Worm (Caenorhabditis elegans): ENCODE measurements around the gene rps-18.

The rps-18 gene

ce11 chrIV:14868560-14868959 is 43.1 kb downstream of the rps-18 start:
- no peak for TF ChIP-seq unc-62 (GFP tag; optimal IDR thresholded peaks at IDR 0.05)
- no peak for TF ChIP-seq ceh-82 (tag; optimal IDR thresholded peaks at IDR 0.05)
- TF ChIP-seq skn-1 (tag; optimal IDR thresholded peaks at IDR 0.05) = no peak
- no peak for TF ChIP-seq lsy-2 (tag; optimal IDR thresholded peaks at IDR 0.05)
- TF ChIP-seq lin-39 (tag; optimal IDR thresholded peaks at IDR 0.05) = no peak
- TF ChIP-seq R02D3.7 (tag; optimal IDR thresholded peaks at IDR 0.05) = no peak
- no peak for TF ChIP-seq crh-2 (tag; optimal IDR thresholded peaks at IDR 0.05)
- TF ChIP-seq egl-27 (tag; optimal IDR thresholded peaks at IDR 0.05) = no peak
- TF ChIP-seq nhr-25 (tag; optimal IDR thresholded peaks at IDR 0.05) = no peak
- no peak for TF ChIP-seq mdl-1 (tag; optimal IDR thresholded peaks at IDR 0.05)
- no peak for TF ChIP-seq fos-1 (tag; optimal IDR thresholded peaks at IDR 0.05)
- TF ChIP-seq nhr-129 (tag; optimal IDR thresholded peaks at IDR 0.05) = no peak
- no peak for TF ChIP-seq sem-4 (tag; optimal IDR thresholded peaks at IDR 0.05)
- no peak for TF ChIP-seq Y55F3AM.14 (GFP tag; optimal IDR thresholded peaks at IDR 0.05)
- no peak for TF ChIP-seq elt-1 (tag; optimal IDR thresholded peaks at IDR 0.05)
- no peak for TF ChIP-seq ama-1 (optimal IDR thresholded peaks at IDR 0.05)
- TF ChIP-seq sma-3 (GFP tag; optimal IDR thresholded peaks at IDR 0.05) = no peak
- no peak for TF ChIP-seq dmd-4 (tag; optimal IDR thresholded peaks at IDR 0.05)
- no peak for TF ChIP-seq F13H6.1 (tag; optimal IDR thresholded peaks at IDR 0.05)
- no peak for TF ChIP-seq ZK546.5 (tag; optimal IDR thresholded peaks at IDR 0.05)

DNA sequence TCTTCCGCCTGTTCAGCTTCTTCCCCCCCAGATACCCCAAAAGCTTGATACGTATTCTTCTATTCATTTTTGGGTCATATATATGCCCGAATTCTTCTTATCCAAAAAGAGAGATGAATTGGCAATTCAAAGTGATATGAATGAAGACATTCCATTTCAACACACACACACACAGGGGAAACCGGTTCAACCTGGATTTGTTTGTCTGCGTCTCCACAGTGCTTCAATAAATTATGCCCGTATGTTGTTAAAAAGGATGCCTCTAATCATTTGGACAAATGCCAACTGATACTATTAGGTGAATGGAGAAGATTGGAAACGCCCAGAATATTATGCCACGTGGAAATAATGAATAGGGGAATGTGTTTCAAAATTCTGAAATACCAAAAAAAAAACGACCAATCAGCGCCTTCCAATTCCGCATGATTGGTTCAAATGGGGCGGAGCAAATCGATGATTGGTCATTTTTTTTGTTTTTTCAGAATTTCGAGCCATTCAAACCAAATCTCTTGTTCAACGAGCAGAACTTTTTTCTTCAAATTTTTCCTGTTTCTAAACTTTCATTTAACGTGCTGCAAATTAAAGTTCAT is 44.5 kb downstream of the rps-18 start:
- TF ChIP-seq lsy-2 (tag; optimal IDR thresholded peaks at IDR 0.05) = no peak
- peak; percentile 16 for TF ChIP-seq gmeb-1 (tag; optimal IDR thresholded peaks at IDR 0.05)
- peak; percentile 69 for TF ChIP-seq sma-3 (GFP tag; optimal IDR thresholded peaks at IDR 0.05)
- TF ChIP-seq peb-1 (tag; optimal IDR thresholded peaks at IDR 0.05) = no peak
- peak; percentile 30 for TF ChIP-seq sem-4 (tag; optimal IDR thresholded peaks at IDR 0.05)
- no peak for TF ChIP-seq unc-55 (GFP tag; optimal IDR thresholded peaks at IDR 0.05)
- peak; percentile 26 for TF ChIP-seq egl-27 (tag; optimal IDR thresholded peaks at IDR 0.05)
- TF ChIP-seq ceh-16 (tag; optimal IDR thresholded peaks at IDR 0.05) = no peak
- TF ChIP-seq sma-9 (GFP tag; optimal IDR thresholded peaks at IDR 0.05) = peak; percentile 30
- no peak for TF ChIP-seq sma-9 (tag; optimal IDR thresholded peaks at IDR 0.05)
- peak; percentile 51 for TF ChIP-seq nhr-25 (tag; optimal IDR thresholded peaks at IDR 0.05)
- no peak for TF ChIP-seq nhr-237 (tag; optimal IDR thresholded peaks at IDR 0.05)
- TF ChIP-seq nhr-129 (tag; optimal IDR thresholded peaks at IDR 0.05) = peak; percentile 71
- TF ChIP-seq ztf-4 (tag; optimal IDR thresholded peaks at IDR 0.05) = no peak
- no peak for TF ChIP-seq Y55F3AM.14 (GFP tag; optimal IDR thresholded peaks at IDR 0.05)
- TF ChIP-seq F13H6.1 (tag; optimal IDR thresholded peaks at IDR 0.05) = no peak
- TF ChIP-seq nhr-21 (tag; optimal IDR thresholded peaks at IDR 0.05) = peak; percentile 82
- no peak for TF ChIP-seq zag-1 (tag; optimal IDR thresholded peaks at IDR 0.05)
- no peak for TF ChIP-seq fos-1 (tag; optimal IDR thresholded peaks at IDR 0.05)

- TF ChIP-seq nhr-25 (tag; optimal IDR thresholded peaks at IDR 0.05) (peak; percentile 64), nhr-21 (tag; optimal IDR thresholded peaks at IDR 0.05) (peak; percentile 77), nhr-12 (tag; optimal IDR thresholded peaks at IDR 0.05) (no peak), ceh-16 (tag; optimal IDR thresholded peaks at IDR 0.05) (peak; percentile 10), crh-2 (tag; optimal IDR thresholded peaks at IDR 0.05) (peak; percentile 19), aly-2 (tag; optimal IDR thresholded peaks at IDR 0.05) (no peak), unc-39 (tag; optimal IDR thresholded peaks at IDR 0.05) (no peak), lsy-2 (tag; optimal IDR thresholded peaks at IDR 0.05) (peak in 1 of 2 experiments; percentile 36), lin-39 (tag; optimal IDR thresholded peaks at IDR 0.05) (no peak), blmp-1 (tag; optimal IDR thresholded peaks at IDR 0.05; ENCODE audit: insufficient read depth) (peak; percentile 4), Y55F3AM.14 (GFP tag; optimal IDR thresholded peaks at IDR 0.05) (no peak), ama-1 (optimal IDR thresholded peaks at IDR 0.05) (no peak), gmeb-1 (tag; optimal IDR thresholded peaks at IDR 0.05) (peak; percentile 8), sma-3 (GFP tag; optimal IDR thresholded peaks at IDR 0.05) (peak; percentile 87), nhr-237 (tag; optimal IDR thresholded peaks at IDR 0.05) (no peak), egl-27 (tag; optimal IDR thresholded peaks at IDR 0.05) (peak; percentile 64), F13H6.1 (tag; optimal IDR thresholded peaks at IDR 0.05) (peak; percentile 89), fos-1 (tag; optimal IDR thresholded peaks at IDR 0.05) (peak; percentile 64), zag-1 (tag; optimal IDR thresholded peaks at IDR 0.05) (no peak), C34F6.9 (tag; optimal IDR thresholded peaks at IDR 0.05) (peak; percentile 30), ztf-4 (tag; optimal IDR thresholded peaks at IDR 0.05) (no peak), lin-13 (GFP tag; optimal IDR thresholded peaks at IDR 0.05) (peak; percentile 2), nhr-129 (tag; optimal IDR thresholded peaks at IDR 0.05) (peak; percentile 90), sma-9 (GFP tag; optimal IDR thresholded peaks at IDR 0.05) (peak; percentile 70), sma-9 (tag; optimal IDR thresholded peaks at IDR 0.05) (no peak), nhr-10 (tag; optimal IDR thresholded peaks at IDR 0.05) (no peak)
Observed at ce11 chrIV:14872320-14872719, 46.8 kb downstream of the rps-18 start.
